Worm (Caenorhabditis elegans) whole organism, young adult: Measurements from ENCODE around the gene iglr-1.

Experiments used
- B0035.1 ChIP-seq: sonication (generic microtip); optimal IDR thresholded peaks from 2 replicates; lab custom pipeline; 2016; ENCODE audit warnings: missing genetic modification characterization, mild to moderate bottlenecking, missing compliant biosample characterization, missing genotype, missing genetic modification reagents
- B0336.3 ChIP-seq: fragments of 200-800 bp; sonication (Bioruptor generic); IDR thresholded peaks from 2 replicates; pipeline ENCODE4 v1.3.6; 2022; ENCODE audit warnings: missing genetic modification characterization, missing compliant biosample characterization
- C06A6.2 ChIP-seq: fragments of 200-800 bp; sonication (Bioruptor generic); conservative IDR thresholded peaks from 2 replicates; pipeline ENCODE4 v1.3.6; 2022; ENCODE audit warnings: missing genetic modification characterization, missing compliant biosample characterization
- C17E4.6 ChIP-seq: fragments of 200-800 bp; sonication (Bioruptor generic); IDR thresholded peaks from 2 replicates; pipeline ENCODE4 v1.3.6; 2022; ENCODE audit warnings: missing genetic modification reagents, missing genetic modification characterization, missing compliant biosample characterization
- D2030.7 ChIP-seq: fragments of 200-800 bp; sonication (Bioruptor generic); IDR thresholded peaks from 2 replicates; pipeline ENCODE4 v1.3.6; 2022; ENCODE audit warnings: missing genetic modification reagents, missing genetic modification characterization, missing compliant biosample characterization
- F23B12.7 ChIP-seq: sonication (generic microtip); optimal IDR thresholded peaks from 2 replicates; lab custom pipeline; 2017; ENCODE audit warnings: missing genetic modification characterization, mild to moderate bottlenecking, missing compliant biosample characterization, antibody characterized with exemption, moderate library complexity; ENCODE audit not compliant: insufficient read depth
- F37B4.10 ChIP-seq: fragments of 200-800 bp; sonication (Bioruptor generic); IDR thresholded peaks from 2 replicates; pipeline ENCODE4 v1.3.6; 2022; ENCODE audit warnings: missing genetic modification characterization, missing compliant biosample characterization
- F52B5.7 ChIP-seq: sonication (generic microtip); optimal IDR thresholded peaks from 2 replicates; lab custom pipeline; 2016; ENCODE audit warnings: mild to moderate bottlenecking, missing genetic modification characterization, missing compliant biosample characterization
- K11D2.4 ChIP-seq: fragments of 200-800 bp; sonication (Bioruptor generic); IDR thresholded peaks from 2 replicates; pipeline ENCODE4 v1.3.6; 2022; ENCODE audit warnings: missing genetic modification reagents, missing genetic modification characterization, missing compliant biosample characterization
- Y56A3A.18 ChIP-seq: fragments of 200-800 bp; sonication (Bioruptor generic); IDR thresholded peaks from 2 replicates; pipeline ENCODE4 v1.3.6; 2022; ENCODE audit warnings: missing genetic modification reagents, missing genetic modification characterization, missing compliant biosample characterization
- aptf-2 ChIP-seq: fragments of 200-800 bp; sonication (Bioruptor generic); conservative IDR thresholded peaks from 2 replicates; pipeline ENCODE4 v1.3.6; 2022; ENCODE audit warnings: missing genetic modification reagents, missing genetic modification characterization, missing compliant biosample characterization
- attf-3 ChIP-seq: fragments of 200-800 bp; sonication (Bioruptor generic); conservative IDR thresholded peaks from 2 replicates; pipeline ENCODE4 v1.3.6; 2022; ENCODE audit warnings: missing genetic modification reagents, missing genetic modification characterization, missing compliant biosample characterization
- bed-1 ChIP-seq: fragments of 200-800 bp; sonication (Bioruptor generic); IDR thresholded peaks from 2 replicates; pipeline ENCODE4 v1.3.6; 2022; ENCODE audit warnings: missing genetic modification reagents, missing genetic modification characterization, missing compliant biosample characterization
- cebp-1 ChIP-seq, 2 experiments: fragments of 200-800 bp in 1 of 2; sonication (Bioruptor generic) in 1 of 2; sonication (generic microtip) in 1 of 2; IDR thresholded peaks in 1 of 2; optimal IDR thresholded peaks in 1 of 2; 2 replicates each; pipeline versions ENCODE4 v1.3.6 to Lab custom; 2017 to 2022; ENCODE audit warnings: missing compliant biosample characterization in 2 of 2, missing genetic modification characterization in 2 of 2, mild to moderate bottlenecking in 1 of 2, missing genetic modification reagents in 1 of 2, moderate library complexity in 1 of 2
- ceh-27 ChIP-seq: fragments of 200-800 bp; sonication (Bioruptor generic); optimal IDR thresholded peaks from 2 replicates; lab custom pipeline; 2018; ENCODE audit warnings: mild to moderate bottlenecking, missing genetic modification characterization, moderate library complexity, missing compliant biosample characterization
- ceh-58 ChIP-seq: fragments of 200-800 bp; sonication (Bioruptor generic); IDR thresholded peaks from 2 replicates; pipeline ENCODE4 v1.3.6; 2022; ENCODE audit warnings: missing genetic modification characterization, missing compliant biosample characterization
- chd-7 ChIP-seq: sonication (generic microtip); optimal IDR thresholded peaks from 2 replicates; lab custom pipeline; 2016; ENCODE audit warnings: mild to moderate bottlenecking, missing genetic modification characterization, moderate library complexity, missing compliant biosample characterization
- dpl-1 ChIP-seq: fragments of 150-350 bp; optimal IDR thresholded peaks from 2 replicates; lab custom pipeline; 2014; ENCODE audit warnings: missing biosample characterization, missing genetic modification reagents, missing genetic modification characterization
- ets-4 ChIP-seq: fragments of 200-800 bp; sonication (Bioruptor generic); optimal IDR thresholded peaks from 2 replicates; lab custom pipeline; 2018; ENCODE audit warnings: mild to moderate bottlenecking, missing genetic modification characterization, missing compliant biosample characterization
- hmg-1.2 ChIP-seq: fragments of 200-800 bp; sonication (Bioruptor generic); IDR thresholded peaks from 2 replicates; pipeline ENCODE4 v1.3.6; 2022; ENCODE audit warnings: missing genetic modification reagents, missing genetic modification characterization, missing compliant biosample characterization
- hmg-20 ChIP-seq: fragments of 200-800 bp; sonication (Bioruptor generic); IDR thresholded peaks from 2 replicates; pipeline ENCODE4 v1.3.6; 2022; ENCODE audit warnings: missing genetic modification reagents, missing genetic modification characterization, missing compliant biosample characterization
- let-607 ChIP-seq, 2 experiments: fragments of 200-800 bp in 1 of 2; sonication (Bioruptor generic) in 1 of 2; sonication (generic microtip) in 1 of 2; optimal IDR thresholded peaks; 2 replicates each; lab custom pipeline; 2016 to 2018; ENCODE audit warnings: mild to moderate bottlenecking in 2 of 2, missing compliant biosample characterization in 2 of 2, missing genetic modification characterization in 2 of 2, moderate library complexity in 2 of 2, missing genotype in 1 of 2
- lin-35 ChIP-seq, 3 experiments: fragments of 150-350 bp in 2 of 3; sonication (generic microtip) in 1 of 3; optimal IDR thresholded peaks; 2 replicates each; lab custom pipeline; 2014 to 2018; ENCODE audit warnings: missing biosample characterization in 3 of 3, missing genetic modification characterization in 3 of 3, missing genetic modification reagents in 3 of 3
- lin-54 ChIP-seq: fragments of 200-800 bp; sonication (Bioruptor generic); optimal IDR thresholded peaks from 2 replicates; lab custom pipeline; 2018; ENCODE audit warnings: mild to moderate bottlenecking, missing genetic modification characterization, missing compliant biosample characterization
- madf-8 ChIP-seq: fragments of 200-800 bp; sonication (Bioruptor generic); conservative IDR thresholded peaks from 2 replicates; pipeline ENCODE4 v1.3.6; 2022; ENCODE audit warnings: missing genetic modification reagents, missing genetic modification characterization, missing compliant biosample characterization
- nhr-120 ChIP-seq: fragments of 200-800 bp; sonication (Bioruptor generic); IDR thresholded peaks from 2 replicates; pipeline ENCODE4 v1.3.6; 2022; ENCODE audit warnings: missing genetic modification characterization, missing compliant biosample characterization
- repo-1 ChIP-seq: sonication (generic microtip); optimal IDR thresholded peaks from 2 replicates; lab custom pipeline; 2017; ENCODE audit warnings: mild to moderate bottlenecking, missing genetic modification characterization, missing compliant biosample characterization
- rpc-1 ChIP-seq, 2 experiments: fragments of 150-350 bp in 1 of 2; sonication (generic microtip) in 1 of 2; optimal IDR thresholded peaks; 2 replicates each; lab custom pipeline; 2014 to 2018; ENCODE audit warnings: missing biosample characterization in 1 of 2, missing genetic modification characterization in 1 of 2, missing genetic modification reagents in 1 of 2, missing genotype in 1 of 2
- snpc-4 ChIP-seq, 5 experiments: fragments of 150-350 bp in 1 of 5; sonication (generic microtip) in 4 of 5; optimal IDR thresholded peaks; 2 replicates each; lab custom pipeline; 2014 to 2018; ENCODE audit warnings: missing genetic modification characterization in 5 of 5, missing biosample characterization in 3 of 5, antibody characterized with exemption in 2 of 5, mild to moderate bottlenecking in 2 of 5, missing compliant biosample characterization in 2 of 5, missing genotype in 2 of 5, moderate library complexity in 2 of 5, missing genetic modification reagents in 1 of 5
- somi-1 ChIP-seq: fragments of 200-800 bp; sonication (Bioruptor generic); optimal IDR thresholded peaks from 2 replicates; lab custom pipeline; 2018; ENCODE audit warnings: mild to moderate bottlenecking, missing genetic modification characterization, missing compliant biosample characterization
- sptf-2 ChIP-seq: fragments of 200-800 bp; sonication (Bioruptor generic); optimal IDR thresholded peaks from 2 replicates; lab custom pipeline; 2018; ENCODE audit warnings: mild to moderate bottlenecking, missing genetic modification characterization, missing compliant biosample characterization
- tbx-9 ChIP-seq: sonication (generic microtip); optimal IDR thresholded peaks from 2 replicates; lab custom pipeline; 2016; ENCODE audit warnings: borderline replicate concordance, missing genetic modification characterization, inconsistent platforms, missing compliant biosample characterization
- zfh-2 ChIP-seq: fragments of 200-800 bp; sonication (Bioruptor generic); conservative IDR thresholded peaks from 2 replicates; pipeline ENCODE4 v1.3.6; 2022; ENCODE audit warnings: missing genetic modification reagents, missing genetic modification characterization, missing compliant biosample characterization
- ztf-18 ChIP-seq: sonication (generic microtip); optimal IDR thresholded peaks from 2 replicates; lab custom pipeline; 2016; ENCODE audit warnings: missing genotype, mild to moderate bottlenecking, missing genetic modification characterization, missing compliant biosample characterization
- ztf-26 ChIP-seq: sonication (generic microtip); optimal IDR thresholded peaks from 2 replicates; lab custom pipeline; 2017; ENCODE audit warnings: missing genetic modification characterization, missing compliant biosample characterization

iglr-1 gene

ce11 chrX:15034787-15035186, 43.6 kb upstream of the iglr-1 start, which contains the start of gene dsc-1:
TSS of gene dsc-1 (minus strand) at chrX:15034832.
- TF ChIP-seq lin-54 (GFP tag; lab: Kevin White, UChicago): no peak
- TF ChIP-seq ztf-18 (tag; lab: Kevin White, UChicago): no peak
- TF ChIP-seq attf-3 (GFP tag; lab: Robert Waterston, UW): no peak
- no peak for TF ChIP-seq F52B5.7 (tag; lab: Kevin White, UChicago)
- TF ChIP-seq nhr-120 (GFP tag; lab: Robert Waterston, UW): no peak
- no peak for TF ChIP-seq F23B12.7 (tag; lab: Kevin White, UChicago)
- TF ChIP-seq C17E4.6: no peak
- no peak for TF ChIP-seq C06A6.2
- TF ChIP-seq ceh-58 (GFP tag; lab: Robert Waterston, UW): no peak
- TF ChIP-seq snpc-4 (GFP tag; optimal IDR thresholded peaks at IDR 0.05; lab: Kevin White, UChicago): no peak
- no peak for TF ChIP-seq snpc-4 (tag; optimal IDR thresholded peaks at IDR 0.05; lab: Kevin White, UChicago)
- TF ChIP-seq F37B4.10 (GFP tag; lab: Robert Waterston, UW): no peak
- no peak for TF ChIP-seq sptf-2 (GFP tag; lab: Kevin White, UChicago)

ce11 chrX:15027997-15028396, 36.8 kb upstream of the iglr-1 start:
- no peak for TF ChIP-seq snpc-4 (GFP tag; optimal IDR thresholded peaks at IDR 0.05; lab: Kevin White, UChicago)
- peak in 2 of 4 experiments; percentile 54 to 75 for TF ChIP-seq snpc-4 (tag; optimal IDR thresholded peaks at IDR 0.05; lab: Kevin White, UChicago)
- no peak for TF ChIP-seq B0336.3 (GFP tag; lab: Robert Waterston, UW)

ce11 chrX:15027566-15027965, 36.4 kb upstream of the iglr-1 start:
- TF ChIP-seq madf-8 (GFP tag; lab: Robert Waterston, UW): no peak

DNA sequence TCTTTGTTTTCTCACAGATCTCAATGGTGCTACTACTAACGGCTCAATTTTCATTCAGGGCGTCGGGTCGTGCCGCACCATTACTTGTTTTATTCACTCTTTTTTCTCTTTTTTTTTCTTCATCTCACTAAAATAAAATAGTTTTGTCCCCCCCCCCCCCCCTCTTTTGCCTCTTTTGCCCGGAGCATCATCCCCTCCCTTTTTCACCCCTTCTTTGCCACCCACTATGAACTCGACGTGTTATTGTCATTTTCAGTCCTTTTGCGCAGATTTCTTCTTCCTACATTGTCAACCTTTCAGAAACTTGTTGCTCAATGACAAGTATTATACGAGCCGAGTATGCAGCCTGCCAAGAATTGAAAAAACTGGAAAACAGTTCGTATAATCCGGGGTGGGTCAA, 34.8 kb upstream of the iglr-1 start, which contains the start of gene seb-3:
Gene seb-3 (plus strand): TSS at position 301 of the 400 bp plus-strand sequence.
- TF ChIP-seq somi-1 (GFP tag; lab: Kevin White, UChicago): no peak
- no peak for TF ChIP-seq D2030.7 (GFP tag; lab: Robert Waterston, UW)
- no peak for TF ChIP-seq lin-35 (GFP tag; optimal IDR thresholded peaks at IDR 0.05; lab: Kevin White, UChicago)
- TF ChIP-seq B0035.1 (tag; lab: Kevin White, UChicago): no peak
- no peak for TF ChIP-seq hmg-1.2 (GFP tag; lab: Robert Waterston, UW)
- TF ChIP-seq ztf-26 (tag; lab: Kevin White, UChicago): no peak
- TF ChIP-seq, all 124 proteins: peak for 0

ce11 chrX:15016102-15016501, 24.9 kb upstream of the iglr-1 start:
- no peak for TF ChIP-seq bed-1 (GFP tag; lab: Robert Waterston, UW)
- no peak for TF ChIP-seq tbx-9 (tag; lab: Kevin White, UChicago)
- TF ChIP-seq dpl-1 (GFP tag; lab: Kevin White, UChicago): no peak
- TF ChIP-seq cebp-1 (GFP tag; IDR thresholded peaks at IDR 0.05; lab: Robert Waterston, UW): no peak
- TF ChIP-seq cebp-1 (tag; optimal IDR thresholded peaks at IDR 0.05; lab: Kevin White, UChicago): no peak
- TF ChIP-seq nhr-120 (GFP tag; lab: Robert Waterston, UW): no peak
- TF ChIP-seq ets-4 (GFP tag; lab: Kevin White, UChicago): no peak
- no peak for TF ChIP-seq K11D2.4 (GFP tag; lab: Robert Waterston, UW)
- TF ChIP-seq ztf-18 (tag; lab: Kevin White, UChicago): no peak
- TF ChIP-seq madf-8 (GFP tag; lab: Robert Waterston, UW): no peak
- TF ChIP-seq ceh-27: no peak
- no peak for TF ChIP-seq Y56A3A.18 (GFP tag; lab: Robert Waterston, UW)
- no peak for TF ChIP-seq rpc-1 (optimal IDR thresholded peaks at IDR 0.05; lab: Kevin White, UChicago)
- TF ChIP-seq rpc-1 (tag; optimal IDR thresholded peaks at IDR 0.05; lab: Kevin White, UChicago): no peak
- TF ChIP-seq zfh-2: no peak
- TF ChIP-seq chd-7: no peak
- no peak for TF ChIP-seq hmg-20 (GFP tag; lab: Robert Waterston, UW)
- TF ChIP-seq repo-1 (tag; lab: Kevin White, UChicago): no peak
- TF ChIP-seq aptf-2 (GFP tag; lab: Robert Waterston, UW): no peak
- no peak for TF ChIP-seq let-607 (tag; optimal IDR thresholded peaks at IDR 0.05; lab: Kevin White, UChicago)
- TF ChIP-seq D2030.7 (GFP tag; lab: Robert Waterston, UW): no peak
- TF ChIP-seq, all 124 proteins: peak for 0
